Fruit fly (Drosophila melanogaster): Measurements from ENCODE around the gene tll.

tll gene

dm6 chr3R:30812401-30813207 is 39.5 kb upstream of the tll start:
- TF ChIP-seq CTCF (optimal IDR thresholded peaks at IDR 0.05), result no peak
- no peak for TF ChIP-seq CG8478 (optimal IDR thresholded peaks at IDR 0.05)

DNA sequence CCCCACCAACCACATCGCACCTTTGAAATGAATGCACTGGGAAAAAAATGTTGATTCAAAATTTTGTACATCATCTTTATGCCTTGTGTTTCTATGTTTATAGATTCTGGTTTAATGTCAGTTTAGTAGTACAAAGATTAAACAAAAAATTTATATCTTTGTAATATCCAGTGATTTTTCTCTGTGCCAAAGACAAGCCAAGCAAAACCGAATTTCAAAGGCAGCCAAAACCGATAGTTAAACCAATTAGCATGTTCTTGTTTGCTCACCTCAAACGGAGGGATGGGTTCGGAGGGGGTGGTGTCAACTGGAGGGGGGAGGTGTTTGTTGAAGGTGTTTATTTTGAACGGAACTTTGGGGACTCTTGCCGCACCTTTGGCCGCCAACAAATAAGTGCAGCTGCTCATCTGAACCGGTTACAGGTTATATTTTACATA is 38.2 kb upstream of the tll start:
- no peak for TF ChIP-seq CG8478 (optimal IDR thresholded peaks at IDR 0.05)
- no peak for TF ChIP-seq CTCF (optimal IDR thresholded peaks at IDR 0.05)

dm6 chr3R:30814597-30815252 is 37.4 kb upstream of the tll start:
- TF ChIP-seq CTCF (optimal IDR thresholded peaks at IDR 0.05), result peak; percentile 86 to 94
- TF ChIP-seq CG8478 (optimal IDR thresholded peaks at IDR 0.05), result no peak

- TF ChIP-seq CTCF (optimal IDR thresholded peaks at IDR 0.05) (no peak), CG8478 (optimal IDR thresholded peaks at IDR 0.05) (no peak)
These were observed 35.9 kb upstream of the tll start for dm6 chr3R:30816200-30816599.

DNA sequence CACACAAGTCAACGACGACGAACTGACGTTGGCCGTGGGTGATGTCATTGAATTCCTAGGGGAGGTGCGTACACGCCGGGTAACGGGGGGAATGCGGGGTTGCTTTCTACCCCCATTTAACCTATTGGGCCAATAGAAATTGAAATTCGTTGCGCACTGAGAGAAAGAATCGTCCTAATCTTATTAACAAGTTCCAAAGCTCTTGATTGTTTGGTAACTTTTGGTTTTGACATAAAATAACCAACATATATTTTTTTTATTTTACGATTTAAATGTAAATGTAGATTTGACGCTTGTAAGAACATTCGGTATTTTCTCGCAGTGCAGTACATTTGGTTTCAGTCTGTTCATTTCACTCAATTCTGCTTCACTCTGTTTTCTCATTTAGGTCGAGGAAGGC is 34.9 kb upstream of the tll start:
- no peak for TF ChIP-seq CG8478 (optimal IDR thresholded peaks at IDR 0.05)
- no peak for TF ChIP-seq CTCF (optimal IDR thresholded peaks at IDR 0.05)

DNA sequence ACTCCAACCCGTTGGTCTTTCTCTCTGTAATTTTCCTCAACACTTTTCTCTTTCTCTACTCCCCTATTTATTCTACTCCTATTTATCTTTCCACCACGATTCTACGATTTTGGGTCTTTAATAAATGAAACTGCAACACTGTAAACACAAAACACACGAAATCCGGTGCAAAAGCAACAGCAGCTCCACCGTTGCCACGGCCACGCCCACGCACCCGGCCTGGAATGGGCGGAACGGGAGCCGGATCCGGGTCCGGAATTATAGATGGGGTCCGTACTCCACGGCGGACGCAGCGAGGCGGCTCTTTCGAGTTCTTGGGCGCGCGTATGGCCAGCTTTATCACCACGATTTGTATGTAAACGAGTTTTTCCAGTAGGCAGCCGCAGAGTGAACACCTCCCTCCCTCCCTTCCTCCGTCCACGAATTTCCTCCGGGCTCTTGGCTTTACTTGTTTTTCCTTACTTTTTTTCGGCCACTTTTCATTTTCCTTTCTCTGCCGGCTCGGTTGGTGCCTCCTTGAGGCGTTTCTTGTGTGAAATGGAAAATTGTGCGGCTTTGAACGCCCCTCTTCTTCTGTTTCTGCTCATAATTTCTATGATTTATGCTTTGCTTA is 31.3 kb upstream of the tll start:
- TF ChIP-seq CG8478 (optimal IDR thresholded peaks at IDR 0.05) (no peak), CTCF (optimal IDR thresholded peaks at IDR 0.05) (no peak)

- TF ChIP-seq CG8478 (optimal IDR thresholded peaks at IDR 0.05), result no peak
- TF ChIP-seq CTCF (optimal IDR thresholded peaks at IDR 0.05), result no peak
These were observed 30.1 kb upstream of the tll start for dm6 chr3R:30821968-30822449.

dm6 chr3R:30827544-30827943 is 24.6 kb upstream of the tll start, which contains the start of gene CG15544:
CG15544 (plus strand) TSS chr3R:30827819.
- no peak for TF ChIP-seq CG8478 (optimal IDR thresholded peaks at IDR 0.05)
- TF ChIP-seq CTCF (optimal IDR thresholded peaks at IDR 0.05), result no peak

DNA sequence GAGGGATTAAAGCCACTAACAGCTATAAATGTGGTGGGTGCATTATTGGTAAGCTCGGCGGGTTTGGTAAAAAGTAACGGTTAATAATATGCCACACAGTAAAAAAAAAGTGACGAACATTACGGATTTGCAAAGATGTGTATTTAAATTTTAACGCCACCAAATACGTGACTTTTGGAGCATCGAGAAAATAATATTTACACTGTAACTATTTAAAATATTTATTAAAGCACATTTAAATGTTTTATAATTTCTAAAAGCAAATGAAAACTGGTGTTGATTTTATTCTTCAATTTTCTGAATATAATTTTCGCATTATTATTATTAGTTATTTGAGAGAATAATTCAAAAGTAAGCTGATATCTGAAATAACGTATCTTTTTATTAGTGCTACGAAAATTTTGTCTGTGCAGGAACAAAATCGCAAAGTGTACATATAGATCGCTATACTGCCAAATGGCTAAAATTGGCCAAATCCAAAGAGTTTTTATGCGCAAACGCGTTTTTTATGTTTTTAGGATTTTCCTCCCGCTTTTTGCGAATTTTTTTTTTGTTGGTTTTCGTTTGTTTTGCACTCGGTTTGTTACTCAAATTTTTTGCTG is 23.6 kb upstream of the tll start:
- TF ChIP-seq CG8478 (optimal IDR thresholded peaks at IDR 0.05) (no peak), CTCF (optimal IDR thresholded peaks at IDR 0.05) (no peak)

- no peak for TF ChIP-seq CTCF (optimal IDR thresholded peaks at IDR 0.05)
These were observed 20.0 kb upstream of the tll start for dm6 chr3R:30832130-30832529.

- TF ChIP-seq CTCF (optimal IDR thresholded peaks at IDR 0.05) (no peak), CG8478 (optimal IDR thresholded peaks at IDR 0.05) (no peak)
These were observed 19.0 kb upstream of the tll start for dm6 chr3R:30833078-30833477.

DNA sequence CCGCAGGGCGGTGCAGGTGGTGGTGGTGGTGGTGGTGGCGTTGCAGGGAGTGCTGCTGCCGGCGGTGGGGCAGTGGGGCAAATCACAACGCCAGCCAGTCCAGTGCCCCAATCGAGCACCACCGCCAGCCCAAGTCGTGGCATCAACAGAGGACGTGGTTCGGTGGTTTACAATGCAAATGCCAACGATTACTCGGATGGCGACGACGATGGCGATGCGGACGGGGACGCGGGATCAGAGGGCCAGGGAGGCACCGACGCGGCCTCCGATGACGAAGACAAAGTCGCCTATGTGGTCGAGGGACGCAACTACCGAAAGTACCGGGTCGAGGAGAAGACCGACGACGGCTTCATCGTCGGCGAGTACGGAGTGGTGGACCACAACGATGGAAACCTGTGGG is 11.4 kb upstream of the tll start:
- no peak for TF ChIP-seq CG8478 (optimal IDR thresholded peaks at IDR 0.05)
- no peak for TF ChIP-seq CTCF (optimal IDR thresholded peaks at IDR 0.05)

dm6 chr3R:30842199-30842598 is 9.9 kb upstream of the tll start:
- TF ChIP-seq CTCF (optimal IDR thresholded peaks at IDR 0.05) (no peak), CG8478 (optimal IDR thresholded peaks at IDR 0.05) (no peak)

dm6 chr3R:30842639-30843476 is 9.3 kb upstream of the tll start:
- no peak for TF ChIP-seq CG8478 (optimal IDR thresholded peaks at IDR 0.05)
- no peak for TF ChIP-seq CTCF (optimal IDR thresholded peaks at IDR 0.05)

All from S2 (cell line).